Fruit fly (Drosophila melanogaster) whole organism: ENCODE measurements around the gene swm.

Experiments used
- Dll ChIP-seq: fragments of >200 bp; optimal IDR thresholded peaks from 2 replicates; lab custom pipeline; 2017
- psq ChIP-seq: fragments of >200 bp; optimal IDR thresholded peaks from 2 replicates; lab custom pipeline; 2017

DNA sequence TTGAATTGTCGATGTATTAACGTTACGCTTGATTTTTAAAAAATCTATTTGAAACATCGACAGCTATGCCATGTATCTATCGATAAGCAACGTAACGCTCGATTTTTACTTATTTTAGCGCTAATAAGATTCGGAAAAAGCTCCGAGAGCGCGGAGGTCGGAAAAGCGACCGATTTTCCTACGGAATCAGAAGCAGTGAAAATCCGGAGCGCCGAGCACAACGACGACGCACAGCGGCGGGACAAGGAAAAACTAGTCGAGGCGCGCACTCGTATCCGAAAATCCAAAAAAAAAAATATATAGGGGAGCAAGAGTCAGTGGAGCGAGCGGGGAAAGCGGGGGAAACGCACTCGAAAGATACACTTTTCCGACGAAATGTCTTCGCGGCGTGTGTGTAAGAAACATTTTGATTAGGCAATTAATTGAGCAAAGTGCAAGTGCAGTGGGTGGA lies 25.6 kb downstream of the swm start, which contains the start of gene CG10132:
- TF ChIP-seq Dll (lab: Kevin White, UChicago): no peak
- no peak for TF ChIP-seq psq
